Fruit fly (Drosophila melanogaster): ENCODE results near the gene Polr2B.

The Polr2B gene

dm6 chr3R:14125479-14126121 is at the start of gene Polr2B, which contains the start of gene 140up (continued):
- TF ChIP-seq CG14667 (GFP tag; IDR thresholded peaks at IDR 0.05) (peak; percentile 86), psq (GFP tag; optimal IDR thresholded peaks at IDR 0.05) (peak; percentile 84), CG33213 (GFP tag; optimal IDR thresholded peaks at IDR 0.05) (peak; percentile 70), D (optimal IDR thresholded peaks at IDR 0.05) (no peak), D (GFP tag; optimal IDR thresholded peaks at IDR 0.05) (peak; percentile 84), Ada2b (GFP tag; IDR thresholded peaks at IDR 0.05) (peak; percentile 88), Meics (GFP tag; optimal IDR thresholded peaks at IDR 0.05) (peak; percentile 92), Atf6 (GFP tag; IDR thresholded peaks at IDR 0.05) (peak; percentile 91), trem (tag; optimal IDR thresholded peaks at IDR 0.05) (peak; percentile 94), ab (GFP tag; optimal IDR thresholded peaks at IDR 0.05) (peak; percentile 62), Hand (GFP tag; optimal IDR thresholded peaks at IDR 0.05) (peak; percentile 72), CG6683 (GFP tag; optimal IDR thresholded peaks at IDR 0.05) (no peak), tgo (GFP tag; IDR thresholded peaks at IDR 0.05) (peak; percentile 95), CG4707 (GFP tag; optimal IDR thresholded peaks at IDR 0.05) (peak; percentile 15), Lim3 (GFP tag; IDR thresholded peaks at IDR 0.05) (0 out of 2 replicates have a peak, but pooled peaks have one; percentile 35), CG14014 (GFP tag; IDR thresholded peaks at IDR 0.05) (peak; percentile 88), E2f2 (GFP tag; IDR thresholded peaks at IDR 0.05) (peak; percentile 70), MBD-R2 (GFP tag; IDR thresholded peaks at IDR 0.05) (peak; percentile 91; the same call in 1 of the 2 replicates), bigmax (GFP tag; optimal IDR thresholded peaks at IDR 0.05) (peak; percentile 3), az2 (GFP tag; optimal IDR thresholded peaks at IDR 0.05) (peak; percentile 95), CG9609 (GFP tag; optimal IDR thresholded peaks at IDR 0.05) (peak; percentile 79), chm (GFP tag; IDR thresholded peaks at IDR 0.05) (0 out of 2 replicates have a peak, but pooled peaks have one; percentile 43), lab (GFP tag; optimal IDR thresholded peaks at IDR 0.05) (peak; percentile 95), CG10267 (tag; optimal IDR thresholded peaks at IDR 0.05) (peak; percentile 100), Hmr (GFP tag; optimal IDR thresholded peaks at IDR 0.05) (peak; percentile 94), CG6254 (GFP tag; optimal IDR thresholded peaks at IDR 0.05) (peak; percentile 76), CG31388 (GFP tag; optimal IDR thresholded peaks at IDR 0.05) (peak; percentile 81), Bgb (GFP tag; IDR thresholded peaks at IDR 0.05; ENCODE audit: partially characterized antibody) (no peak), Trl (optimal IDR thresholded peaks at IDR 0.05) (no peak), Trl (GFP tag; optimal IDR thresholded peaks at IDR 0.05) (peak; percentile 75), CG13424 (tag; optimal IDR thresholded peaks at IDR 0.05) (peak; percentile 95), jigr1 (GFP tag; IDR thresholded peaks at IDR 0.05) (peak; percentile 80; the same call in 2 of the 3 replicates), pzg (GFP tag; optimal IDR thresholded peaks at IDR 0.05) (peak; percentile 43), CG11560 (tag; IDR thresholded peaks at IDR 0.05) (peak; percentile 83), esg (GFP tag; conservative IDR thresholded peaks at IDR 0.05) (peak; percentile 90), dmrt99B (tag; optimal IDR thresholded peaks at IDR 0.05) (peak; percentile 90), chn (GFP tag; optimal IDR thresholded peaks at IDR 0.05) (peak; percentile 78), Side (GFP tag; optimal IDR thresholded peaks at IDR 0.05) (peak; percentile 69), CG7963 (GFP tag; IDR thresholded peaks at IDR 0.05; ENCODE audit: partially characterized antibody) (no peak), crp (GFP tag; optimal IDR thresholded peaks at IDR 0.05) (peak; percentile 52 to 91), ems (GFP tag; optimal IDR thresholded peaks at IDR 0.05) (peak; percentile 82), CG11695 (GFP tag; IDR thresholded peaks at IDR 0.05) (peak; percentile 100), CG12236 (GFP tag; optimal IDR thresholded peaks at IDR 0.05) (no peak), caup (GFP tag; optimal IDR thresholded peaks at IDR 0.05; ENCODE audit: severe bottlenecking) (peak; percentile 92), emc (GFP tag; optimal IDR thresholded peaks at IDR 0.05) (peak; percentile 41), gt (GFP tag; IDR thresholded peaks at IDR 0.05) (peak; percentile 78), Awh (GFP tag; IDR thresholded peaks at IDR 0.05) (peak; percentile 89), CG6765 (GFP tag; optimal IDR thresholded peaks at IDR 0.05) (peak; percentile 83), CG10274 (GFP tag; optimal IDR thresholded peaks at IDR 0.05) (peak; percentile 64), CG10147 (GFP tag; optimal IDR thresholded peaks at IDR 0.05) (peak; percentile 88)

Data from whole organism, embryonic.